Fruit fly (Drosophila melanogaster) S2 (cell line): ENCODE results near the gene CG8960.

Experiments
- CG8478 ChIP-seq: fragments of >200 bp; optimal IDR thresholded peaks from 2 replicates; lab custom pipeline; 2018
- CTCF ChIP-seq, 2 experiments: fragments of >200 bp; optimal IDR thresholded peaks; 2 replicates each; lab custom pipeline; 2018

- no peak for TF ChIP-seq CTCF (optimal IDR thresholded peaks at IDR 0.05; lab: Kevin White, UChicago)
- no peak for TF ChIP-seq CG8478 (lab: Kevin White, UChicago)
Observed at dm6 chr3L:2185630-2186029, 11.2 kb upstream of the CG8960 start, which contains the start of gene CG13810.
